Worm (Caenorhabditis elegans) whole organism, L1 larva: ENCODE data around the gene clec-165.
A peak's percentile ranks its signal among the peaks of the same experiment; 100 is the strongest.

Experiments used
- aha-1 ChIP-seq: fragments of 150-350 bp; optimal IDR thresholded peaks from 2 replicates; lab custom pipeline; 2014; ENCODE audit warnings: missing biosample characterization, missing genetic modification characterization
- alr-1 ChIP-seq: fragments of 200-800 bp; sonication (Bioruptor generic); optimal IDR thresholded peaks from 2 replicates; lab custom pipeline; 2018; ENCODE audit warnings: borderline replicate concordance, mild to moderate bottlenecking, missing genetic modification characterization, missing compliant biosample characterization
- ceh-63 ChIP-seq: fragments of 200-800 bp; sonication (Bioruptor generic); optimal IDR thresholded peaks from 2 replicates; lab custom pipeline; 2018; ENCODE audit warnings: mild to moderate bottlenecking, missing genetic modification characterization, missing compliant biosample characterization
- ceh-8 ChIP-seq: fragments of 200-800 bp; sonication (Bioruptor generic); optimal IDR thresholded peaks from 2 replicates; lab custom pipeline; 2018; ENCODE audit warnings: mild to moderate bottlenecking, missing genetic modification characterization, moderate library complexity, missing compliant biosample characterization
- ceh-88 ChIP-seq: fragments of 200-800 bp; sonication (Bioruptor generic); IDR thresholded peaks from 2 replicates; pipeline ENCODE4 v1.3.6; 2022; ENCODE audit warnings: missing genetic modification characterization, missing compliant biosample characterization
- ceh-90 ChIP-seq: sonication (generic microtip); optimal IDR thresholded peaks from 2 replicates; lab custom pipeline; 2016; ENCODE audit warnings: missing genetic modification characterization, missing compliant biosample characterization
- ces-1 ChIP-seq: fragments of 150-350 bp; optimal IDR thresholded peaks from 2 replicates; lab custom pipeline; 2014; ENCODE audit warnings: missing biosample characterization, missing genetic modification reagents, missing genetic modification characterization
- dpl-1 ChIP-seq, 3 experiments: fragments of 150-350 bp in 2 of 3; sonication (generic microtip) in 1 of 3; optimal IDR thresholded peaks; 2 replicates each; lab custom pipeline; 2014 to 2017; ENCODE audit warnings: missing biosample characterization in 3 of 3, missing genetic modification characterization in 3 of 3, missing genetic modification reagents in 3 of 3
- dsc-1 ChIP-seq: sonication (generic microtip); optimal IDR thresholded peaks from 2 replicates; lab custom pipeline; 2016; ENCODE audit warnings: mild to moderate bottlenecking, missing genetic modification characterization, missing compliant biosample characterization
- efl-1 ChIP-seq, 4 experiments: fragments of 150-350 bp; optimal IDR thresholded peaks in 3 of 4; peaks in 1 of 4; 1 replicate in 1 of 4; 2 replicates in 3 of 4; lab custom pipeline; 2014; ENCODE audit warnings: missing biosample characterization in 2 of 4, missing genetic modification characterization in 2 of 4, missing genetic modification reagents in 2 of 4
- egl-27 ChIP-seq, 2 experiments: fragments of 150-350 bp in 1 of 2; sonication (generic microtip); optimal IDR thresholded peaks; 3 replicates each; lab custom pipeline; 2017 to 2018; ENCODE audit warnings: missing biosample characterization in 2 of 2, missing genetic modification characterization in 2 of 2, missing genetic modification reagents in 2 of 2
- elt-2 ChIP-seq: sonication (generic microtip); optimal IDR thresholded peaks from 2 replicates; lab custom pipeline; 2016; ENCODE audit warnings: missing genetic modification characterization, mild to moderate bottlenecking, inconsistent platforms, missing compliant biosample characterization, missing genetic modification reagents
- elt-3 ChIP-seq, 6 experiments: fragments of 150-350 bp in 1 of 6; sonication (generic microtip); optimal IDR thresholded peaks; 2 replicates each; lab custom pipeline; 2017 to 2018; ENCODE audit warnings: missing biosample characterization in 6 of 6, missing genetic modification characterization in 6 of 6, inconsistent platforms in 1 of 6
- fkh-10 ChIP-seq: sonication (generic microtip); optimal IDR thresholded peaks from 2 replicates; lab custom pipeline; 2017; ENCODE audit warnings: missing biosample characterization, missing genetic modification reagents, missing genetic modification characterization
- fkh-8 ChIP-seq: sonication (generic microtip); optimal IDR thresholded peaks from 2 replicates; lab custom pipeline; 2016; ENCODE audit warnings: mild to moderate bottlenecking, missing genetic modification characterization, missing compliant biosample characterization
- hlh-17 ChIP-seq: fragments of 200-800 bp; sonication (Bioruptor generic); optimal IDR thresholded peaks from 2 replicates; lab custom pipeline; 2018; ENCODE audit warnings: missing genetic modification characterization, mild to moderate bottlenecking, missing compliant biosample characterization, moderate library complexity, borderline replicate concordance
- jun-1 ChIP-seq: fragments of 150-350 bp; optimal IDR thresholded peaks from 2 replicates; lab custom pipeline; 2014; ENCODE audit warnings: missing biosample characterization, missing genetic modification reagents, missing genetic modification characterization
- lin-15B ChIP-seq: fragments of 150-350 bp; sonication (generic microtip); optimal IDR thresholded peaks from 3 replicates; lab custom pipeline; 2014; ENCODE audit warnings: missing biosample characterization, missing genetic modification characterization
- lir-3 ChIP-seq: sonication (generic microtip); optimal IDR thresholded peaks from 2 replicates; lab custom pipeline; 2016; ENCODE audit warnings: mild to moderate bottlenecking, missing genetic modification characterization, moderate library complexity, missing compliant biosample characterization; ENCODE audit not compliant: poor library complexity
- mdl-1 ChIP-seq, 2 experiments: fragments of 150-350 bp; optimal IDR thresholded peaks; 2 replicates each; lab custom pipeline; 2014 to 2017; ENCODE audit warnings: missing biosample characterization in 2 of 2, missing genetic modification characterization in 2 of 2, inconsistent platforms in 1 of 2
- mep-1 ChIP-seq: fragments of 150-350 bp; optimal IDR thresholded peaks from 2 replicates; lab custom pipeline; 2014; ENCODE audit warnings: missing biosample characterization, missing genetic modification characterization
- nhr-19 ChIP-seq: fragments of 200-800 bp; sonication (Bioruptor generic); conservative IDR thresholded peaks from 2 replicates; pipeline ENCODE4 v1.3.6; 2022; ENCODE audit warnings: missing genetic modification characterization, missing compliant biosample characterization
- nhr-20 ChIP-seq: sonication (generic microtip); optimal IDR thresholded peaks from 2 replicates; lab custom pipeline; 2016; ENCODE audit warnings: mild to moderate bottlenecking, missing genetic modification characterization, missing compliant biosample characterization
- nhr-237 ChIP-seq: fragments of 150-350 bp; optimal IDR thresholded peaks from 2 replicates; lab custom pipeline; 2014; ENCODE audit warnings: missing biosample characterization, missing genetic modification characterization
- nhr-71 ChIP-seq: sonication (generic microtip); optimal IDR thresholded peaks from 2 replicates; lab custom pipeline; 2016; ENCODE audit warnings: mild to moderate bottlenecking, missing genetic modification characterization, moderate library complexity, missing compliant biosample characterization
- nhr-76 ChIP-seq: sonication (generic microtip); optimal IDR thresholded peaks from 2 replicates; lab custom pipeline; 2017; ENCODE audit warnings: missing biosample characterization, missing genetic modification characterization
- nhr-84 ChIP-seq: sonication (generic microtip); optimal IDR thresholded peaks from 2 replicates; lab custom pipeline; 2017; ENCODE audit warnings: missing biosample characterization, missing genetic modification characterization
- nhr-90 ChIP-seq: sonication (generic microtip); optimal IDR thresholded peaks from 2 replicates; lab custom pipeline; 2016; ENCODE audit warnings: mild to moderate bottlenecking, missing genetic modification characterization, missing compliant biosample characterization; ENCODE audit not compliant: poor library complexity
- pqm-1 ChIP-seq: sonication (generic microtip); optimal IDR thresholded peaks from 3 replicates; lab custom pipeline; 2017; ENCODE audit warnings: missing biosample characterization, missing genetic modification characterization
- rnt-1 ChIP-seq: sonication (generic microtip); optimal IDR thresholded peaks from 2 replicates; lab custom pipeline; 2016; ENCODE audit warnings: mild to moderate bottlenecking, missing genetic modification characterization, moderate library complexity, missing compliant biosample characterization
- sox-4 ChIP-seq: sonication (generic microtip); optimal IDR thresholded peaks from 2 replicates; lab custom pipeline; 2016; ENCODE audit warnings: missing genetic modification characterization, missing compliant biosample characterization
- swsn-7 ChIP-seq: sonication (generic microtip); optimal IDR thresholded peaks from 2 replicates; lab custom pipeline; 2016; ENCODE audit warnings: missing genetic modification characterization, missing compliant biosample characterization
- tlp-1 ChIP-seq: fragments of 150-350 bp; optimal IDR thresholded peaks from 2 replicates; lab custom pipeline; 2014; ENCODE audit warnings: missing biosample characterization, missing genetic modification characterization
- unc-30 ChIP-seq: sonication (generic microtip); optimal IDR thresholded peaks from 2 replicates; lab custom pipeline; 2017; ENCODE audit warnings: missing biosample characterization, missing genetic modification characterization
- vab-15 ChIP-seq: sonication (generic microtip); optimal IDR thresholded peaks from 2 replicates; lab custom pipeline; 2017; ENCODE audit warnings: missing genotype, mild to moderate bottlenecking, missing genetic modification characterization, missing compliant biosample characterization
- xbp-1 ChIP-seq: sonication (generic microtip); optimal IDR thresholded peaks from 2 replicates; lab custom pipeline; 2016; ENCODE audit warnings: missing genetic modification characterization, missing compliant biosample characterization
- zag-1 ChIP-seq: fragments of 150-350 bp; optimal IDR thresholded peaks from 2 replicates; lab custom pipeline; 2014; ENCODE audit warnings: missing biosample characterization, missing genetic modification characterization
- zip-4 ChIP-seq: fragments of 200-800 bp; sonication (Bioruptor generic); optimal IDR thresholded peaks from 2 replicates; lab custom pipeline; 2018; ENCODE audit warnings: mild to moderate bottlenecking, missing genetic modification characterization, moderate library complexity, missing compliant biosample characterization
- ztf-11 ChIP-seq, 2 experiments: sonication (generic microtip); optimal IDR thresholded peaks; 2 replicates each; lab custom pipeline; 2016 to 2017; ENCODE audit warnings: missing genetic modification characterization in 2 of 2, missing biosample characterization in 1 of 2, missing compliant biosample characterization in 1 of 2

Gene clec-165

DNA sequence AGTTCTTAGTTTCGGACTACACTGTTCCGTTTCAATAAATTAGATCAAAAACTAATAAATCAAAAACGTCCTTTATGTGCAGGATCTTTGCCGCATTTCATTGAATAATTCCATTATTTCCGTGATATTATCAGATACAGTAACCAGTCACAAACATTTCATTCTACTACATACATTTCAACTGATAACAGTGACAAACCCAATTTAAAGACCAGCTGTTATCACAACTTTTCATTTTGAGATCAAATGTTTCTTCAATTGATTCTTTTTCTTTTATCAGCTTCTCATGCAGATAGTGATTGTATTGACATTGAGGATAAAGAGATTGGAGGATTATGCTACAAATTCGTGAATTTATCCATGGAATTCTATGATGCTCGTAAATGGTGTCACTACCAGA is 10.0 kb upstream of the clec-165 start, which contains the start of gene clec-168:
Gene clec-168, plus strand, starts transcription at position 247 of the 400 bp plus-strand sequence.
- TF ChIP-seq ztf-11 (tag; optimal IDR thresholded peaks at IDR 0.05; lab: Kevin White, UChicago) (no peak), jun-1 (tag; lab: Kevin White, UChicago) (peak; percentile 11), fkh-10 (GFP tag; lab: Kevin White, UChicago) (no peak), sox-4 (tag; lab: Kevin White, UChicago) (no peak), elt-2 (tag; lab: Kevin White, UChicago) (peak; percentile 78)
- TF ChIP-seq, all 84 proteins: peak for 2

DNA sequence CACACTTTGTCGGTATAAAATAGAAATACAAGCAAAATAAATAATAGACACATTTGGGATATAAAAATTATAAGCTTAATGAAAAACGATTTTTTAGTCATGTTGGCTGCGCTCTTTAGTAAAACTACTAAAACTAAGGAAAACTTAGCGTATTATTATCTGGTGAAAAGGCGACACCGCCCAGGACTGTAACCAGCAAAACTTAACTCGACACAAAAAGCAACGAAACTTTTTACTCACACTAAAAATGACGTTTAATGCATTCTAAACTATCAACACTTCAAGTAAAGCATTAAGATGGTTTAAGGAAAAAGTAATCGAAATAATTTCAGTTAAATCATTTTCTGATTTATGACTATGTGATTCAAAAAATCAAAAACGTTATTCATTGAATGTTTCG is 8.9 kb upstream of the clec-165 start, which contains the start of gene clec-167:
Gene clec-167, minus strand, starts transcription at position 101 of the 400 bp plus-strand sequence.
- TF ChIP-seq nhr-237 (no peak), ceh-63 (GFP tag; lab: Kevin White, UChicago) (no peak), swsn-7 (no peak), nhr-90 (no peak), zip-4 (GFP tag; lab: Kevin White, UChicago) (no peak), ceh-8 (GFP tag; lab: Kevin White, UChicago) (no peak), elt-2 (tag; lab: Kevin White, UChicago) (no peak), ceh-88 (no peak), egl-27 (tag; optimal IDR thresholded peaks at IDR 0.05; lab: Kevin White, UChicago) (no peak), nhr-20 (tag; lab: Kevin White, UChicago) (no peak), alr-1 (tag; lab: Kevin White, UChicago) (no peak), mdl-1 (tag; optimal IDR thresholded peaks at IDR 0.05; lab: Kevin White, UChicago) (no peak), hlh-17 (no peak), nhr-76 (tag; lab: Kevin White, UChicago) (no peak), mep-1 (tag; lab: Kevin White, UChicago) (no peak), ces-1 (GFP tag; lab: Kevin White, UChicago) (no peak), xbp-1 (no peak), fkh-8 (tag; lab: Kevin White, UChicago) (no peak), pqm-1 (tag; lab: Kevin White, UChicago) (no peak)

DNA sequence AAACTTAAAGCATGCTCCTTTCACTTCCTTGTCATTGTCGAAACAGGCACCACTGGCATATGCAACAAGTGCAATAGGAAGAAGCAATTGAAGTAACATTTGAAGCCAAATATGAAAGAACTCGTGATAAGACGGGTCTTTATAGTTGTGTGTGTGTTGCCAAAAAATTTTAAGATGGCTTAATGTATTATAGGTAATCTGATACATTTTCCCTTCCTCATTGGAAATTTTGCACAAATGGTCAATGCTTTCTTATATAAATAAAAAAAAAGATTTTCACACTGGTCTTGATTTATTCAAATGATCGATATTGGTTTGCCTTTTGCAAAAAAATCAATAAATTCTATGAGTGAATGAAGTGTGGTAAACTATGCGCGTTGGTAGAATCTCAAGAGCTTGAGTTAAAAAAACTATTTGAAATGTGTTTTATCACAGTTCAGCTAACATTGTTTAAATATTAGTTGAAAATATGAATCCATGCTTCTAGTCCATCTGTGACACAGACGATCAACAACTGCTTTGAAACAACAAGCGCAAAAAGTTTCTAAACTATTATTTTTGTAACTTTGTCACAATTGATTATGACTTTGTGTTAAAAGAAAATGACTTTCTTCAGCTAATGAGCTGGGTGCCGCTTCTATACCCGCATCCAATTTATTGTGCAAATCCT is 4.7 kb upstream of the clec-165 start, which contains the start of the genes clec-166 and F38A1.6:
Gene clec-166, minus strand, starts transcription at position 101 of the 670 bp plus-strand sequence.
Gene F38A1.6, plus strand, starts transcription at position 620 of the 670 bp plus-strand sequence.
- TF ChIP-seq efl-1 (optimal IDR thresholded peaks at IDR 0.05; lab: Kevin White, UChicago) (no peak), efl-1 (GFP tag; optimal IDR thresholded peaks at IDR 0.05 in 1 of 2; lab: Kevin White, UChicago) (peak in 1 of 2 experiments; percentile 75), tlp-1 (no peak)
- TF ChIP-seq, all 84 proteins: peak for 1

DNA sequence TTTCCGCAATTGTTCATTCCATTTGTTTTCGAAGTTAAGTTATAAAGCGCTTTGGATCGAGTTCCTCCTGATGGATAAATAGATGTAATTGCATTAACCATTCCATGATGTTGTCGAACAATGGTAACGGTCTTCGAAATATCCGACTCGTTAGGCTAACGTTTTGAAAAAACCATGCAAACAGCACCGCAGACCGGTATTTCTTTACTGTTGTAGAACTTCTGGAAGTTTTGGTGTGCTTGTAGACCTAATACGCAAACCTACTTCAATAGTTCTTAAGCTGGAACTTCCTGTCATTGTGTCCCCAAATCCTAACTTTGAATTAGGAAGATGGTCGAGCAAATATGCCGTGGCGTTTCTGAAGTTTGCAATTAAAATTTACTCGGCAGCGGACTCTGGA is 1.4 kb downstream of the clec-165 start, which contains the start of gene F38A1.9:
Gene F38A1.9, minus strand, starts transcription at position 101 of the 400 bp plus-strand sequence.
- TF ChIP-seq efl-1 (optimal IDR thresholded peaks at IDR 0.05; lab: Kevin White, UChicago) (no peak), efl-1 (GFP tag; optimal IDR thresholded peaks at IDR 0.05 in 1 of 2; lab: Kevin White, UChicago) (peak in 1 of 2 experiments; percentile 65), sox-4 (tag; lab: Kevin White, UChicago) (no peak)

DNA sequence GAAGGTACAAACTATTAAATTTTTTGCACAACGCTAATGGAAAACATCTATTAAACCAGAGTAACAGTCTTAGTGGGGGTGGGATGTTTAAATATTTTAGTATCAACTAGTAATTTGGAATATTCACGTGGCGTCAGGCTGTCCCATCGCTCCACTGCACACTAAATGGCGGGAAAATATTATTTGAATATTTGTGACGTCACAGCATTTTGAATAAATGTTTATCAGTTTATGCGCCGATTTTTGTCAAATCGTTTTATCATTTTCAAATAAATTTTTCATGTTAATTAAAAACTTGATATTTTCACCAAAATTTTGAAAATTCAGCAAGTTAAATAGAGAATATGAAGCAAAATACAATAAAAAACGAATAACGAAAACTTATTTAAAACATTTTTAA is 3.4 kb downstream of the clec-165 start, which contains the start of gene F38A1.15:
Gene F38A1.15, minus strand, starts transcription at position 101 of the 400 bp plus-strand sequence.
- TF ChIP-seq lin-15B (tag; lab: Kevin White, UChicago), result no peak
- no peak for TF ChIP-seq unc-30 (tag; lab: Kevin White, UChicago)
- TF ChIP-seq nhr-20 (tag; lab: Kevin White, UChicago), result no peak
- no peak for TF ChIP-seq ceh-63 (GFP tag; lab: Kevin White, UChicago)
- TF ChIP-seq lir-3, result no peak

DNA sequence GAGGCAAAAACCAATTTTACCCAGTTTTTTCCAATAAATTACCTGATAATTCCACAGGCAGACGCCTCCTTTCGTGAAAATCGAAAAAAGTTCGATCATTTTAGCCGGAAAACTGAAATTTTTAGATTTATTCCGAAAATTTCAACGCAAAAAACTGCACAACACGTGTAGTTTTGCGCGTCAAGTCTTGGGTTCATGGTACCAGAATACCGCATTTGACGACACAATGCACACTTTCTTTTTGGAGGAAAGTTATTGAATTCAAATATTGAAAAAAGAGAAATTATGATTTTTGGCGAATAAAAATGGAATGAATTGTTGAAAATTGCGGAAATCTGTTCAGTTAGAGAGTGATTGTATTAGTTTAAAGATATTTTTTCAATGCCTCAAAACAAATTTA is 7.0 kb downstream of the clec-165 start, which contains the start of gene F38A1.8:
Gene F38A1.8, minus strand, starts transcription at position 167 of the 400 bp plus-strand sequence.
- TF ChIP-seq rnt-1 (tag; lab: Kevin White, UChicago) (peak; percentile 77), elt-3 (tag; optimal IDR thresholded peaks at IDR 0.05; lab: Kevin White, UChicago) (peak in 2 of 6 experiments; percentile 12 to 66), dpl-1 (GFP tag; optimal IDR thresholded peaks at IDR 0.05; lab: Kevin White, UChicago) (peak; percentile 91 to 95 (median 94)), tlp-1 (no peak), ceh-90 (tag; lab: Kevin White, UChicago) (no peak), zag-1 (no peak), dsc-1 (tag; lab: Kevin White, UChicago) (peak; percentile 6), nhr-71 (tag; lab: Kevin White, UChicago) (no peak), nhr-19 (GFP tag; lab: Robert Waterston, UW) (peak; percentile 57), nhr-84 (tag; lab: Kevin White, UChicago) (no peak), swsn-7 (peak; percentile 42), aha-1 (tag; lab: Kevin White, UChicago) (no peak), mep-1 (tag; lab: Kevin White, UChicago) (peak; percentile 73), fkh-10 (GFP tag; lab: Kevin White, UChicago) (no peak), vab-15 (tag; lab: Kevin White, UChicago) (no peak)
